Worm (Caenorhabditis elegans) whole organism, midembryonic: Measurements from ENCODE around the gene fbxa-88.

Experiments
- T22C8.4 ChIP-seq: fragments of 200-800 bp; sonication (Bioruptor generic); IDR thresholded peaks from 2 replicates; pipeline ENCODE4 v1.3.6; 2022; ENCODE audit warnings: missing genetic modification characterization, missing compliant biosample characterization
- cog-1 ChIP-seq: sonication (generic microtip); optimal IDR thresholded peaks from 2 replicates; lab custom pipeline; 2016; ENCODE audit warnings: missing genetic modification characterization, missing compliant biosample characterization
- flt-1 ChIP-seq: fragments of 200-800 bp; sonication (Bioruptor generic); IDR thresholded peaks from 2 replicates; pipeline ENCODE4 v1.3.6; 2022; ENCODE audit warnings: missing genetic modification characterization, missing compliant biosample characterization
- med-1 ChIP-seq: sonication (generic microtip); optimal IDR thresholded peaks from 2 replicates; lab custom pipeline; 2017; ENCODE audit warnings: missing genetic modification characterization, mild to moderate bottlenecking, missing compliant biosample characterization, antibody characterized with exemption, missing genetic modification reagents; ENCODE audit not compliant: insufficient read depth
- ref-1 ChIP-seq: fragments of 200-800 bp; sonication (Bioruptor generic); conservative IDR thresholded peaks from 2 replicates; pipeline ENCODE4 v1.3.6; 2022; ENCODE audit warnings: missing genetic modification reagents, missing genetic modification characterization, missing compliant biosample characterization
- tab-1 ChIP-seq: fragments of 200-800 bp; sonication (Bioruptor generic); IDR thresholded peaks from 2 replicates; pipeline ENCODE4 v1.3.6; 2022; ENCODE audit warnings: missing genetic modification characterization, missing compliant biosample characterization
- ztf-23 ChIP-seq: fragments of 200-800 bp; sonication (Bioruptor generic); IDR thresholded peaks from 2 replicates; pipeline ENCODE4 v1.3.6; 2022; ENCODE audit warnings: missing genetic modification reagents, missing genetic modification characterization, missing compliant biosample characterization

DNA sequence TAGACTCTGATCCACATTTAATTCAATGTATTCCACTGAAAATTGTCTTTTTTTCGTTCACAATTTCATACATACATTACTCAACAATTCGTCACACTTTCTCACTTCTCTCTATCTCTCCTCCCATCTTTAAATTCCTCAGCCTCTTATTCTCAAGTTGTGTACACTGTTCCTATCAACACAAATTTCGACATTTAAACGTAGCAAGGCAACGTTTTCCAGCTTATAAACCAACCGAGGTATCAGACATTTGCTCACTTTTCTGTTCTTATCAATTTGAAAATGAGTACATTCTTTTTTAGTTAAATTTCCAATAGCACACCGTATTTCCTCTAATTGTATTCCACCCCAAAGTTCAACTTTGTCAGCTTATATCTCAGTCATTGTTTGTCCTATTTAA is 22.0 kb downstream of the fbxa-88 start, which contains the start of gene skr-3:
- TF ChIP-seq med-1 (GFP tag; lab: Kevin White, UChicago) (no peak), flt-1 (GFP tag; lab: Robert Waterston, UW) (no peak), tab-1 (GFP tag; lab: Robert Waterston, UW) (no peak), ztf-23 (GFP tag; lab: Robert Waterston, UW) (no peak), T22C8.4 (no peak), cog-1 (no peak), ref-1 (GFP tag; lab: Robert Waterston, UW) (no peak)
